Fruit fly (Drosophila melanogaster) whole organism, embryonic: ENCODE measurements around the gene Tim17a2.

Experiments
- Bteb2 ChIP-seq: fragments of 200-800 bp; sonication (Bioruptor generic); optimal IDR thresholded peaks from 2 replicates; lab custom pipeline; 2016; ENCODE audit warnings: missing biosample characterization, missing genetic modification characterization
- CG12071 ChIP-seq: fragments of 200-800 bp; sonication (Bioruptor generic); optimal IDR thresholded peaks from 3 replicates; lab custom pipeline; 2018; ENCODE audit warnings: missing biosample characterization, mild to moderate bottlenecking, missing genetic modification characterization
- CG12942 ChIP-seq: fragments of 200-800 bp; sonication (Bioruptor generic); optimal IDR thresholded peaks from 3 replicates; lab custom pipeline; 2016; ENCODE audit warnings: missing biosample characterization, missing genetic modification characterization
- CG14050 ChIP-seq: fragments of 200-800 bp; sonication (Bioruptor generic); IDR thresholded peaks from 3 replicates; pipeline ENCODE4 v1.3.6; 2022; ENCODE audit warnings: missing biosample characterization, missing genetic modification characterization
- CG17359 ChIP-seq: fragments of 200-800 bp; sonication (Bioruptor generic); optimal IDR thresholded peaks from 3 replicates; lab custom pipeline; 2018; ENCODE audit warnings: missing biosample characterization, mild to moderate bottlenecking, missing genetic modification characterization, moderate library complexity
- CG17568 ChIP-seq: fragments of 200-800 bp; sonication (Bioruptor generic); optimal IDR thresholded peaks from 2 replicates; lab custom pipeline; 2018; ENCODE audit warnings: missing biosample characterization, mild to moderate bottlenecking, missing genetic modification characterization, moderate library complexity
- CG17829 ChIP-seq: fragments of 200-800 bp; optimal IDR thresholded peaks from 2 replicates; lab custom pipeline; 2019; ENCODE audit warnings: missing biosample characterization, mild to moderate bottlenecking, missing genetic modification characterization, moderate library complexity
- CG1832 ChIP-seq: fragments of 200-800 bp; sonication (Bioruptor generic); optimal IDR thresholded peaks from 2 replicates; lab custom pipeline; 2017; ENCODE audit warnings: missing biosample characterization, mild to moderate bottlenecking, missing genetic modification characterization, inconsistent platforms
- CG30403 ChIP-seq: fragments of 200-800 bp; sonication (Bioruptor generic); optimal IDR thresholded peaks from 3 replicates; lab custom pipeline; 2016; ENCODE audit warnings: missing biosample characterization, missing genetic modification characterization
- CG30431 ChIP-seq: fragments of 200-800 bp; sonication (Bioruptor generic); optimal IDR thresholded peaks from 2 replicates; lab custom pipeline; 2017; ENCODE audit warnings: missing biosample characterization, missing genetic modification characterization
- CG3163 ChIP-seq: fragments of 200-800 bp; sonication (Bioruptor generic); optimal IDR thresholded peaks from 3 replicates; lab custom pipeline; 2016; ENCODE audit warnings: missing biosample characterization, missing genetic modification characterization
- CG3407 ChIP-seq: fragments of 200-800 bp; sonication (Bioruptor generic); optimal IDR thresholded peaks from 2 replicates; lab custom pipeline; 2018; ENCODE audit warnings: missing biosample characterization, mild to moderate bottlenecking, missing genetic modification characterization
- CG34224 ChIP-seq: fragments of 200-800 bp; sonication (Bioruptor generic); IDR thresholded peaks from 3 replicates; pipeline ENCODE4 v1.3.6; 2022; ENCODE audit warnings: missing biosample characterization, missing genetic modification characterization; ENCODE audit not compliant: partially characterized antibody
- CG43689 ChIP-seq: fragments of 200-800 bp; sonication (Bioruptor generic); IDR thresholded peaks from 2 replicates; pipeline ENCODE4 v1.3.6; 2022; ENCODE audit warnings: missing biosample characterization, missing genetic modification characterization
- CG6791 ChIP-seq: fragments of 200-800 bp; sonication (Bioruptor generic); IDR thresholded peaks from 3 replicates; pipeline ENCODE4 v1.3.6; 2022; ENCODE audit warnings: missing biosample characterization, missing genetic modification characterization; ENCODE audit not compliant: partially characterized antibody
- CG7987 ChIP-seq: fragments of 200-800 bp; sonication (Bioruptor generic); optimal IDR thresholded peaks from 2 replicates; lab custom pipeline; 2018; ENCODE audit warnings: missing biosample characterization, mild to moderate bottlenecking, missing genetic modification characterization, moderate library complexity
- Dbx ChIP-seq: fragments of 200-800 bp; sonication (Bioruptor generic); IDR thresholded peaks from 3 replicates; pipeline ENCODE4 v1.3.6; 2022; ENCODE audit warnings: missing biosample characterization, missing genetic modification characterization
- Ets65A ChIP-seq: fragments of 200-800 bp; sonication (Bioruptor generic); peaks from one replicate; lab custom pipeline; 2016; ENCODE audit warnings: missing biosample characterization, missing genetic modification characterization
- Fer1 ChIP-seq: fragments of 200-800 bp; sonication (Bioruptor generic); optimal IDR thresholded peaks from 2 replicates; lab custom pipeline; 2017; ENCODE audit warnings: missing biosample characterization, mild to moderate bottlenecking, missing genetic modification characterization
- H2.0 ChIP-seq: fragments of 200-800 bp; sonication (Bioruptor generic); IDR thresholded peaks from 2 replicates; pipeline ENCODE4 v1.3.6; 2022; ENCODE audit warnings: missing biosample characterization, missing genetic modification characterization
- Lim3 ChIP-seq: fragments of 200-800 bp; sonication (Bioruptor generic); IDR thresholded peaks from 2 replicates; pipeline ENCODE4 v1.3.6; 2022; ENCODE audit warnings: missing biosample characterization, missing genetic modification characterization
- Mrtf ChIP-seq: fragments of 200-800 bp; sonication (Bioruptor generic); IDR thresholded peaks from 3 replicates; pipeline ENCODE4 v1.3.6; 2022; ENCODE audit warnings: missing biosample characterization, missing genetic modification characterization
- NC2α ChIP-seq: fragments of 200-800 bp; sonication (Bioruptor generic); optimal IDR thresholded peaks from 2 replicates; lab custom pipeline; 2016; ENCODE audit warnings: missing biosample characterization, missing genetic modification characterization
- NC2β ChIP-seq: fragments of 200-800 bp; sonication (Bioruptor generic); optimal IDR thresholded peaks from 2 replicates; lab custom pipeline; 2016; ENCODE audit warnings: missing biosample characterization, missing genetic modification characterization
- NFAT ChIP-seq: fragments of 200-800 bp; sonication (Bioruptor generic); IDR thresholded peaks from 2 replicates; pipeline ENCODE4 v1.3.6; 2022; ENCODE audit warnings: missing biosample characterization, missing genetic modification characterization
- Nf-YA ChIP-seq: fragments of 200-800 bp; sonication (Bioruptor generic); IDR thresholded peaks from 2 replicates; pipeline ENCODE4 v1.3.6; 2022; ENCODE audit warnings: missing biosample characterization, missing genetic modification characterization
- TFAM ChIP-seq: fragments of 200-800 bp; sonication (Bioruptor generic); optimal IDR thresholded peaks from 2 replicates; lab custom pipeline; 2017; ENCODE audit warnings: missing biosample characterization, missing genetic modification characterization, inconsistent platforms
- Xbp1 ChIP-seq: fragments of 200-800 bp; sonication (Bioruptor generic); optimal IDR thresholded peaks from 3 replicates; lab custom pipeline; 2016; ENCODE audit warnings: missing biosample characterization, mild to moderate bottlenecking, missing genetic modification characterization
- amos ChIP-seq: fragments of 200-800 bp; sonication (Bioruptor generic); IDR thresholded peaks from 2 replicates; pipeline ENCODE4 v1.3.6; 2022; ENCODE audit warnings: missing biosample characterization, missing genetic modification characterization; ENCODE audit not compliant: partially characterized antibody
- ash1 ChIP-seq: fragments of 200-800 bp; sonication (Bioruptor generic); optimal IDR thresholded peaks from 2 replicates; lab custom pipeline; 2018; ENCODE audit warnings: missing biosample characterization, mild to moderate bottlenecking, missing genetic modification characterization
- ato ChIP-seq: fragments of 200-800 bp; sonication (Bioruptor generic); IDR thresholded peaks from 2 replicates; pipeline ENCODE4 v1.3.6; 2022; ENCODE audit warnings: missing biosample characterization, missing genetic modification characterization; ENCODE audit not compliant: partially characterized antibody
- croc ChIP-seq: fragments of 200-800 bp; sonication (Bioruptor generic); conservative IDR thresholded peaks from 3 replicates; pipeline ENCODE4 v1.3.6; 2022; ENCODE audit warnings: missing biosample characterization, missing genetic modification characterization
- emc ChIP-seq: fragments of 200-800 bp; sonication (Bioruptor generic); optimal IDR thresholded peaks from 2 replicates; lab custom pipeline; 2016; ENCODE audit warnings: missing biosample characterization, missing genetic modification characterization
- eve ChIP-seq, 2 experiments: fragments of >200 bp; optimal IDR thresholded peaks; 2 replicates each; lab custom pipeline; 2017; ENCODE audit warnings: missing biosample characterization in 2 of 2, missing genetic modification characterization in 2 of 2
- gt ChIP-seq: fragments of 200-800 bp; sonication (Bioruptor generic); IDR thresholded peaks from 2 replicates; pipeline ENCODE4 v1.3.6; 2022; ENCODE audit warnings: missing biosample characterization, missing genetic modification characterization
- jing ChIP-seq: fragments of 200-800 bp; sonication (Bioruptor generic); optimal IDR thresholded peaks from 2 replicates; lab custom pipeline; 2018; ENCODE audit warnings: missing biosample characterization, mild to moderate bottlenecking, missing genetic modification characterization
- lbe ChIP-seq: fragments of 200-800 bp; sonication (Bioruptor generic); optimal IDR thresholded peaks from 2 replicates; lab custom pipeline; 2016; ENCODE audit warnings: missing biosample characterization, mild to moderate bottlenecking, missing genetic modification characterization
- nau ChIP-seq: fragments of 200-800 bp; sonication (Bioruptor generic); optimal IDR thresholded peaks from 3 replicates; lab custom pipeline; 2017; ENCODE audit warnings: missing biosample characterization, mild to moderate bottlenecking, missing genetic modification characterization, missing genetic modification reagents
- nom ChIP-seq: fragments of 200-800 bp; sonication (Bioruptor generic); optimal IDR thresholded peaks from 2 replicates; lab custom pipeline; 2017; ENCODE audit warnings: missing biosample characterization, missing genetic modification characterization, mild to moderate bottlenecking, moderate library complexity, missing genetic modification reagents
- odd ChIP-seq: fragments of 200-800 bp; sonication (Bioruptor generic); optimal IDR thresholded peaks from 2 replicates; lab custom pipeline; 2017; ENCODE audit warnings: missing biosample characterization, mild to moderate bottlenecking, missing genetic modification characterization
- pan ChIP-seq, 4 experiments: fragments of >200 bp in 3 of 4; fragments of 200-800 bp in 1 of 4; sonication (Bioruptor generic) in 1 of 4; optimal IDR thresholded peaks in 3 of 4; IDR thresholded peaks in 1 of 4; 2 replicates each; pipeline versions ENCODE4 v1.3.6 to Lab custom; 2017 to 2022; ENCODE audit warnings: missing biosample characterization in 2 of 4, missing genetic modification characterization in 2 of 4, mixed read lengths in 1 of 4
- pho ChIP-seq: fragments of 200-800 bp; sonication (Bioruptor generic); optimal IDR thresholded peaks from 2 replicates; lab custom pipeline; 2016; ENCODE audit warnings: missing biosample characterization, missing genetic modification characterization
- rib ChIP-seq: fragments of 200-800 bp; sonication (Bioruptor generic); IDR thresholded peaks from 2 replicates; pipeline ENCODE4 v1.3.6; 2022; ENCODE audit warnings: missing biosample characterization, missing genetic modification characterization
- run ChIP-seq: fragments of 200-800 bp; sonication (Bioruptor generic); optimal IDR thresholded peaks from 3 replicates; lab custom pipeline; 2018; ENCODE audit warnings: missing biosample characterization, mild to moderate bottlenecking, missing genetic modification characterization
- sens ChIP-seq: fragments of 200-800 bp; sonication (Bioruptor generic); peaks from one replicate; lab custom pipeline; 2016; ENCODE audit warnings: missing biosample characterization, missing genetic modification characterization
- sens-2 ChIP-seq: fragments of 200-800 bp; sonication (Bioruptor generic); IDR thresholded peaks from 2 replicates; pipeline ENCODE4 v1.3.6; 2022; ENCODE audit warnings: missing biosample characterization, missing genetic modification characterization
- slbo ChIP-seq: fragments of 200-800 bp; sonication (Bioruptor generic); IDR thresholded peaks from 2 replicates; pipeline ENCODE4 v1.3.6; 2022; ENCODE audit warnings: missing biosample characterization, missing genetic modification characterization
- slp2 ChIP-seq: fragments of 200-800 bp; sonication (Bioruptor generic); optimal IDR thresholded peaks from 2 replicates; lab custom pipeline; 2016; ENCODE audit warnings: missing biosample characterization, missing genetic modification characterization
- unpg ChIP-seq: fragments of 200-800 bp; sonication (Bioruptor generic); optimal IDR thresholded peaks from 3 replicates; lab custom pipeline; 2018; ENCODE audit warnings: missing biosample characterization, mild to moderate bottlenecking, missing genetic modification characterization, moderate library complexity
- vfl ChIP-seq: fragments of 200-800 bp; sonication (Bioruptor generic); optimal IDR thresholded peaks from 2 replicates; lab custom pipeline; 2016; ENCODE audit warnings: missing biosample characterization, missing genetic modification characterization

The Tim17a2 gene

dm6 chr3R:5298599-5299307, 36.3 kb upstream of the Tim17a2 start (continued):
- TF ChIP-seq unpg (GFP tag; lab: Kevin White, UChicago) (peak; percentile 38), H2.0 (peak; percentile 55), amos (GFP tag; lab: Robert Waterston, UW) (peak; percentile 80), CG3407 (peak; percentile 27), odd (GFP tag; lab: Kevin White, UChicago) (no peak), CG3163 (GFP tag; lab: Kevin White, UChicago) (peak; percentile 30), slbo (peak; percentile 83), Nf-YA (GFP tag; lab: Robert Waterston, UW) (no peak), Lim3 (GFP tag; lab: Robert Waterston, UW) (no peak), rib (GFP tag; lab: Robert Waterston, UW) (no peak), Bteb2 (no peak), CG17359 (tag; lab: Kevin White, UChicago) (peak; percentile 62), CG14050 (no peak), sens-2 (GFP tag; lab: Robert Waterston, UW) (no peak), croc (0 out of 3 replicates have a peak, but pooled peaks have one; percentile 23), slp2 (peak; percentile 44), CG43689 (GFP tag; lab: Robert Waterston, UW) (no peak), Mrtf (GFP tag; lab: Robert Waterston, UW) (peak; percentile 68), emc (GFP tag; lab: Kevin White, UChicago) (no peak), CG17568 (GFP tag; lab: Kevin White, UChicago) (no peak), nau (GFP tag; lab: Kevin White, UChicago) (no peak), NC2α (GFP tag; lab: Kevin White, UChicago) (peak; percentile 11), Xbp1 (peak; percentile 82), TFAM (GFP tag; lab: Kevin White, UChicago) (no peak), ash1 (GFP tag; lab: Kevin White, UChicago) (no peak), NFAT (peak; percentile 84), nom (GFP tag; lab: Kevin White, UChicago) (no peak), CG34224 (no peak), NC2β (GFP tag; lab: Kevin White, UChicago) (peak; percentile 76), jing (GFP tag; lab: Kevin White, UChicago) (no peak), CG30431 (no peak), sens (GFP tag; lab: Kevin White, UChicago) (peak; percentile 93), run (tag; lab: Kevin White, UChicago) (no peak), CG1832 (GFP tag; lab: Kevin White, UChicago) (no peak), CG12071 (no peak), eve (GFP tag; optimal IDR thresholded peaks at IDR 0.05; lab: Kevin White, UChicago) (peak in 1 of 2 experiments; percentile 76), Fer1 (GFP tag; lab: Kevin White, UChicago) (peak; percentile 36), pan (optimal IDR thresholded peaks at IDR 0.05; lab: Kevin White, UChicago) (no peak), pan (GFP tag; optimal IDR thresholded peaks at IDR 0.05 in 1 of 2, IDR thresholded peaks at IDR 0.05 in 1 of 2) (peak in 1 of 2 experiments; percentile 27), Dbx (GFP tag; lab: Robert Waterston, UW) (peak; percentile 66; the same call in 2 of the 3 replicates), CG12942 (peak; percentile 39), pho (GFP tag; lab: Kevin White, UChicago) (peak; percentile 42), CG17829 (peak; percentile 60), CG30403 (GFP tag; lab: Kevin White, UChicago) (peak; percentile 61), Ets65A (peak; percentile 96), CG7987 (GFP tag; lab: Kevin White, UChicago) (peak; percentile 32), ato (GFP tag; lab: Robert Waterston, UW) (no peak), gt (GFP tag; lab: Robert Waterston, UW) (no peak), CG6791 (GFP tag; lab: Robert Waterston, UW) (peak; percentile 77), vfl (GFP tag; lab: Kevin White, UChicago) (no peak), lbe (GFP tag; lab: Kevin White, UChicago) (peak; percentile 3)
